Worm (Caenorhabditis elegans): ENCODE results near the gene mut-15.

Gene mut-15

DNA sequence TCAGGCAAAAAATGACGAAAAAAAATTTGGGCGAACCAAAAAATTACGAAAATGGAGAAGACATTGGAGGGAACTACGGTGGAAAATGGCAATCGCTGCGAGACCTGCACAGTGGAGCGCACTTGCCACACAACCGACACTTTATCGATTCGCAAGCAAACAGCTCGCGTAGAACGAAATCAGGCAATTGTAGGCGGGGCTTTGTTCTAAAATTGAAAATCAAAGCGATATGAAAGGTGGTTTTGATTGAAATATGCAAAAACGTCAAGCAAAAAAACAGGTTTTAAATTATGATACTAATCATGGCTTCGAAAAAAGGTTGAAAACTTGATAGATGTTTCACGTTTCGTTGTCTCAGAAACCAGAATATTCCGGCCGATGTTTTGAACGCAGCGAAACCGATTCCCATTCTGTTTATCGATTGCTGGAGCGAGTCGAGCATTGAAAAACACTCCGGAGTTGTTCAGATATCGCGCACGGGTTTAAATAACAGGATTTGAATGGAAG lies at the start of gene mut-15, which contains the start of gene fib-1:
Gene mut-15, plus strand, starts transcription at position 360 of the 507 bp plus-strand sequence.
Gene fib-1, minus strand, starts transcription at position 40 of the 507 bp plus-strand sequence.
- TF ChIP-seq lin-32 (GFP tag; optimal IDR thresholded peaks at IDR 0.05): no peak
- TF ChIP-seq nhr-28 (tag; optimal IDR thresholded peaks at IDR 0.05): peak; percentile 9
- peak; percentile 21 for TF ChIP-seq tbx-8 (GFP tag; optimal IDR thresholded peaks at IDR 0.05)
- peak; percentile 11 for TF ChIP-seq elt-3 (tag; optimal IDR thresholded peaks at IDR 0.05)
- no peak for TF ChIP-seq mab-5 (tag; optimal IDR thresholded peaks at IDR 0.05)
- TF ChIP-seq nhr-2 (tag; optimal IDR thresholded peaks at IDR 0.05): peak; percentile 37
- TF ChIP-seq bed-3 (GFP tag; optimal IDR thresholded peaks at IDR 0.05): peak; percentile 32
- TF ChIP-seq ceh-39 (tag; optimal IDR thresholded peaks at IDR 0.05): peak; percentile 96
- TF ChIP-seq ceh-43 (GFP tag; optimal IDR thresholded peaks at IDR 0.05): no peak
- TF ChIP-seq nhr-76 (tag; optimal IDR thresholded peaks at IDR 0.05): no peak
- TF ChIP-seq drap-1 (GFP tag; optimal IDR thresholded peaks at IDR 0.05): peak; percentile 92
- peak; percentile 15 for TF ChIP-seq ham-2 (GFP tag; optimal IDR thresholded peaks at IDR 0.05)
- peak; percentile 95 for TF ChIP-seq mep-1 (tag; optimal IDR thresholded peaks at IDR 0.05)
- TF ChIP-seq nhr-237 (tag; optimal IDR thresholded peaks at IDR 0.05): peak; percentile 93
- TF ChIP-seq unc-39 (tag; optimal IDR thresholded peaks at IDR 0.05): no peak
- TF ChIP-seq unc-120 (tag; optimal IDR thresholded peaks at IDR 0.05; ENCODE audit: poor library complexity, severe bottlenecking): peak; percentile 94
- TF ChIP-seq zip-8 (tag; optimal IDR thresholded peaks at IDR 0.05): no peak
- TF ChIP-seq lsy-2 (tag; optimal IDR thresholded peaks at IDR 0.05): peak; percentile 95
- peak; percentile 86 for TF ChIP-seq sptf-1 (tag; optimal IDR thresholded peaks at IDR 0.05)
- no peak for TF ChIP-seq hlh-1 (tag; optimal IDR thresholded peaks at IDR 0.05)
- no peak for TF ChIP-seq sem-2 (GFP tag; optimal IDR thresholded peaks at IDR 0.05)
- TF ChIP-seq unc-62 (GFP tag; optimal IDR thresholded peaks at IDR 0.05): peak; percentile 4
- peak; percentile 80 for TF ChIP-seq mls-2 (tag; optimal IDR thresholded peaks at IDR 0.05)
- TF ChIP-seq pha-4 (tag; optimal IDR thresholded peaks at IDR 0.05): peak; percentile 83
- no peak for TF ChIP-seq ztf-11 (tag; optimal IDR thresholded peaks at IDR 0.05)
- no peak for TF ChIP-seq flh-1 (GFP tag; optimal IDR thresholded peaks at IDR 0.05)
- TF ChIP-seq cnd-1 (tag; optimal IDR thresholded peaks at IDR 0.05): peak; percentile 40
- peak; percentile 93 for TF ChIP-seq lin-13 (tag; optimal IDR thresholded peaks at IDR 0.05)
- TF ChIP-seq snpc-4 (tag; optimal IDR thresholded peaks at IDR 0.05): no peak
- peak; percentile 51 for TF ChIP-seq ceh-83 (GFP tag; optimal IDR thresholded peaks at IDR 0.05)

DNA sequence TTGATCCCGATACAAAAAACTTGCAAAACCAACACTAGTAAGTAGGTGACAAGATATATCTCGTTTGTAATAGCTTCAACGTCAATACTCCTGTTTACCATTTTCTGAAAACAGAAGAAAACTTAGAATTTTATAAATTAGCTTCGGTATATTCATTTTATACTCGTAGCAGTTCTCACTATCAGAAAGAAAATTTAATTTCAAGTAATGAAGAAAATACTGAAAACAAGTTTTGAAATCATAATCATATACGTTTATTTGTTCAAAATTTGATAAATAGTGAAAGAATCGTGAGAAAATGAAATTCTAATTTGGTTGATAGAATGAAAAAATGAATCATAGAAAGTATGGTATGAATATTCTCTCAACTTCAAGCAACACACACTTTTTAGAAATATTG lies 47.7 kb upstream of the mut-15 start, which contains the start of gene C30G7.5:
Gene C30G7.5, minus strand, starts transcription at position 101 of the 400 bp plus-strand sequence.
- TF ChIP-seq mab-5 (tag; optimal IDR thresholded peaks at IDR 0.05) (no peak), nhr-237 (tag; optimal IDR thresholded peaks at IDR 0.05) (no peak), unc-62 (GFP tag; optimal IDR thresholded peaks at IDR 0.05) (no peak), ztf-11 (tag; optimal IDR thresholded peaks at IDR 0.05) (no peak), ceh-83 (GFP tag; optimal IDR thresholded peaks at IDR 0.05) (no peak), sem-2 (GFP tag; optimal IDR thresholded peaks at IDR 0.05) (no peak), cnd-1 (tag; optimal IDR thresholded peaks at IDR 0.05) (no peak), hlh-1 (tag; optimal IDR thresholded peaks at IDR 0.05) (no peak), ceh-39 (tag; optimal IDR thresholded peaks at IDR 0.05) (no peak), flh-1 (GFP tag; optimal IDR thresholded peaks at IDR 0.05) (no peak), lsy-2 (tag; optimal IDR thresholded peaks at IDR 0.05) (no peak), ham-2 (GFP tag; optimal IDR thresholded peaks at IDR 0.05) (no peak), tbx-8 (GFP tag; optimal IDR thresholded peaks at IDR 0.05) (no peak), nhr-28 (tag; optimal IDR thresholded peaks at IDR 0.05) (no peak), pha-4 (tag; optimal IDR thresholded peaks at IDR 0.05) (no peak), drap-1 (GFP tag; optimal IDR thresholded peaks at IDR 0.05) (no peak), snpc-4 (tag; optimal IDR thresholded peaks at IDR 0.05) (no peak), nhr-76 (tag; optimal IDR thresholded peaks at IDR 0.05) (no peak), elt-3 (tag; optimal IDR thresholded peaks at IDR 0.05) (no peak), lin-13 (tag; optimal IDR thresholded peaks at IDR 0.05) (no peak)

DNA sequence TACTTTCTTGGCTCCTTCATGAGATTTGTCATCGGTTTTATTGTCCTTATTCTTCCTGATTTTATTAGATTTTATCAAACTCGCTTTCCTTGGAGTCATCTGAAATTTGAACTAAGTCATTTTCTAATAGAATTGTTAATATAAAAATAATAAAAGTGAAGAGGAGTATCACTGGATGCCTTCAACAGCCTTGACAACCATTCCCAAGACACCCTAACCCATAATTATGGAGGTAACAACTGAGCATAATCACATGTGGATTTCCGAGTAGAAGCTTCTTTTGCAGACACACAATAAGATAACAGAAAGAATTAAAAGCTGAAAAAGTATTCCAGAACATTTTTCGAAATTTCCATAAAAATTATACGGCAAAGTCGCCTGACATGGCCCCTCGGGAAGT lies 46.7 kb upstream of the mut-15 start, which contains the start of gene F02D8.9:
Gene F02D8.9, minus strand, starts transcription at position 101 of the 400 bp plus-strand sequence.
- TF ChIP-seq nhr-237 (tag; optimal IDR thresholded peaks at IDR 0.05) (no peak), pha-4 (tag; optimal IDR thresholded peaks at IDR 0.05) (no peak), nhr-12 (tag; optimal IDR thresholded peaks at IDR 0.05) (no peak), ztf-11 (tag; optimal IDR thresholded peaks at IDR 0.05) (no peak), unc-62 (GFP tag; optimal IDR thresholded peaks at IDR 0.05) (no peak), snpc-4 (tag; optimal IDR thresholded peaks at IDR 0.05) (no peak), nhr-2 (tag; optimal IDR thresholded peaks at IDR 0.05) (no peak), nhr-76 (tag; optimal IDR thresholded peaks at IDR 0.05) (no peak), mep-1 (tag; optimal IDR thresholded peaks at IDR 0.05) (no peak), hlh-1 (tag; optimal IDR thresholded peaks at IDR 0.05) (no peak), ces-1 (GFP tag; optimal IDR thresholded peaks at IDR 0.05) (no peak), lin-32 (GFP tag; optimal IDR thresholded peaks at IDR 0.05) (no peak), flh-1 (GFP tag; optimal IDR thresholded peaks at IDR 0.05) (no peak), mab-5 (tag; optimal IDR thresholded peaks at IDR 0.05) (no peak), nhr-28 (tag; optimal IDR thresholded peaks at IDR 0.05) (no peak)

Measured in whole organism, mixed stage, embryonic.